Worm (Caenorhabditis elegans) whole organism, early embryonic: ENCODE measurements around the gene F13E6.1.

Experiments
- B0310.2 ChIP-seq: sonication (generic microtip); optimal IDR thresholded peaks from 2 replicates; lab custom pipeline; 2016; ENCODE audit warnings: mild to moderate bottlenecking, missing genetic modification characterization, missing compliant biosample characterization
- F13C5.2 ChIP-seq: sonication (generic microtip); optimal IDR thresholded peaks from 2 replicates; lab custom pipeline; 2017; ENCODE audit warnings: mild to moderate bottlenecking, missing genetic modification characterization, inconsistent platforms, missing compliant biosample characterization
- aly-1 ChIP-seq: sonication (generic microtip); optimal IDR thresholded peaks from 2 replicates; lab custom pipeline; 2016; ENCODE audit warnings: missing genetic modification characterization, missing compliant biosample characterization
- ama-1 ChIP-seq: fragments of 150-350 bp; optimal IDR thresholded peaks from 2 replicates; lab custom pipeline; 2014
- ceh-13 ChIP-seq: fragments of 200-800 bp; sonication (Bioruptor generic); optimal IDR thresholded peaks from 2 replicates; lab custom pipeline; 2018; ENCODE audit warnings: mild to moderate bottlenecking, missing genetic modification characterization, missing compliant biosample characterization
- flt-1 ChIP-seq: fragments of 200-800 bp; sonication (Bioruptor generic); IDR thresholded peaks from 2 replicates; pipeline ENCODE4 v1.3.6; 2022; ENCODE audit warnings: missing genetic modification characterization, missing compliant biosample characterization
- hmbx-1 ChIP-seq: sonication (generic microtip); optimal IDR thresholded peaks from 2 replicates; lab custom pipeline; 2016; ENCODE audit warnings: mild to moderate bottlenecking, missing genetic modification characterization, missing compliant biosample characterization
- scrt-1 ChIP-seq: fragments of 200-800 bp; sonication (Bioruptor generic); IDR thresholded peaks from 2 replicates; pipeline ENCODE4 v1.3.6; 2022; ENCODE audit warnings: missing genetic modification characterization, missing compliant biosample characterization
- tra-4 ChIP-seq: sonication (generic microtip); optimal IDR thresholded peaks from 2 replicates; lab custom pipeline; 2017; ENCODE audit warnings: missing genetic modification characterization, missing compliant biosample characterization

DNA sequence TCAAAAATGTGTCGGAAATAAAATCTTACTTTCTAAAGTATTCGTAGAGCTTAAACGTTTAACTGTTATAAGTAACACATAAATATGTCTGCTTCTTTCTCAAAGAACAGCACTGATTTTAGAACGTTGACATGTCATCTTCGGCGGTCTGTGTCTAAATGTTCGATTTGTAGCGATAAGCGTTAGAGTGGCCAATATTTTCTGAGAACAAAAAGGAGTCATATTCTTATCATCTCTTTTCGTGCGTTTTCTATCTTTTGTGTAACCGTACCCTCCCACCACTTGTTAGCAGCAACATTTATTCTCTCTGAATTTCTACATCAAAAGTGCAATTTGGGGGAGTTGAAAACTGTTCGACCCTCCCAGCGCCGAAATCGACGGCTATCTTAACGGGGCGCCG lies 31.8 kb downstream of the F13E6.1 start:
- TF ChIP-seq scrt-1 (GFP tag; lab: Robert Waterston, UW) (no peak), aly-1 (tag; lab: Kevin White, UChicago) (no peak), tra-4 (tag; lab: Kevin White, UChicago) (no peak), ceh-13 (no peak), flt-1 (GFP tag; lab: Robert Waterston, UW) (no peak), F13C5.2 (tag; lab: Kevin White, UChicago) (no peak), B0310.2 (tag; lab: Kevin White, UChicago) (no peak), hmbx-1 (tag; lab: Kevin White, UChicago) (no peak), ama-1 (lab: Kevin White, UChicago) (no peak)
